Fruit fly (Drosophila melanogaster) Kc167 (cell line): Measurements from ENCODE around the gene SMC1.

Experiments used
- Sin3A ChIP-seq: fragments of >200 bp; optimal IDR thresholded peaks from 2 replicates; lab custom pipeline; 2018; ENCODE audit warnings: missing external identifiers
- h ChIP-seq: fragments of >200 bp; optimal IDR thresholded peaks from 3 replicates; lab custom pipeline; 2018; ENCODE audit warnings: missing external identifiers
- insv ChIP-seq: fragments of >200 bp; optimal IDR thresholded peaks from 3 replicates; lab custom pipeline; 2018; ENCODE audit warnings: missing external identifiers
- psq ChIP-seq: fragments of >200 bp; optimal IDR thresholded peaks from 2 replicates; lab custom pipeline; 2017; ENCODE audit warnings: missing external identifiers
- ttk ChIP-seq: sonication (Bioruptor generic); optimal IDR thresholded peaks from 2 replicates; lab custom pipeline; 2017; ENCODE audit warnings: missing external identifiers

DNA sequence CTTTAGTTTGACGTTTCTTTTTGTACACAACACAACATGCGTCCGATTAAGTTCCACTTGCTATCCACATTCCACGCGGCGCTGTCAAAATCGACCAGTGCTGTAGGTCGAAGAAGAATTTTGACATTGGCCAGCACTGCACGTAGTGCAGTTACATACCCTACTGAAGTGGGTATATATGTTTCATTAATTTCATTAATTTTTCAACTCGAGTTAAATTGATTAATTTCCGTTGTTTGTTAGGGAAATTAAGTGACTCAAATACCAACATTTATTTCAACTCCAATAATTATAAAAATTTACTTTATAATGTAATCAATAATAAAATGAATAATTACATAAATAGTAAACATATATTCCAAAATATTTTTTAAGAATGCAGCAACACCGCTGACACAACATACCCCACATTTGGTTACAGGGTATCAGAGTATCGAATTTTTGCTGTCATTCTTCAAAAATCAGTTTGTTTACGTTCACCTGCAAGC is 50.9 kb downstream of the SMC1 start, which contains the start of the genes eIF4EHP and CG18428:
- TF ChIP-seq Sin3A (lab: Kevin White, UChicago) (no peak), ttk (lab: Kevin White, UChicago) (no peak), insv (lab: Kevin White, UChicago) (no peak), psq (no peak), h (lab: Kevin White, UChicago) (no peak)
